Worm (Caenorhabditis elegans) whole organism, young adult: Measurements from ENCODE around the gene unc-44.

Source experiments
- K12H6.12 ChIP-seq: fragments of 200-800 bp; sonication (Bioruptor generic); optimal IDR thresholded peaks from 2 replicates; lab custom pipeline; 2018; ENCODE audit warnings: mild to moderate bottlenecking, missing genetic modification characterization, missing compliant biosample characterization
- ceh-27 ChIP-seq: fragments of 200-800 bp; sonication (Bioruptor generic); optimal IDR thresholded peaks from 2 replicates; lab custom pipeline; 2018; ENCODE audit warnings: mild to moderate bottlenecking, missing genetic modification characterization, moderate library complexity, missing compliant biosample characterization
- dpl-1 ChIP-seq: fragments of 150-350 bp; optimal IDR thresholded peaks from 2 replicates; lab custom pipeline; 2014; ENCODE audit warnings: missing biosample characterization, missing genetic modification reagents, missing genetic modification characterization
- gei-17 ChIP-seq: fragments of 200-800 bp; sonication (Bioruptor generic); optimal IDR thresholded peaks from 2 replicates; lab custom pipeline; 2018; ENCODE audit warnings: mild to moderate bottlenecking, missing genetic modification characterization, missing compliant biosample characterization
- snpc-3.4 ChIP-seq: sonication (generic microtip); optimal IDR thresholded peaks from 2 replicates; lab custom pipeline; 2017; ENCODE audit warnings: missing genetic modification characterization, mild to moderate bottlenecking, missing compliant biosample characterization, antibody characterized with exemption, moderate library complexity, missing genotype, missing genetic modification reagents

DNA sequence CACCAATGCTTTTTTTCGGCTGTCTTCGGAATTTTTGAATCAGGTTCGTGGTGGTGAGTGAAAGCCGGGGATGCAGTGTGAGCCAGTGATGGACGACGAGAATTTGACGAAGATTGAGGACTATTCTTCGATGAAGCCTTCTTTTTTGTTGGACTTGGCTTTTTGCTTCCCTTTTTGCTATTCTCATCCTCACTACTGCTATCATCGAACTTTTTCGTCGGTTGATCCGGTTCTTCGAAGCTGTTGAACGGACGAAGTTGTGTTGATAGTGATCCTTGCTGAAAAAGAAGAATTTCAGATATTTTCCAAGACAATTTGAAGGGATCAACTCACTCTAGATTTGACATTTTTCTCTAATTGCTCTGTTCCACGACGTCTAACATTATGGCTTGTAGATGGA lies 31.2 kb upstream of the unc-44 start:
- TF ChIP-seq K12H6.12 (tag; lab: Kevin White, UChicago) = no peak
- TF ChIP-seq snpc-3.4 (tag; lab: Kevin White, UChicago) = no peak
- TF ChIP-seq ceh-27 (GFP tag; lab: Kevin White, UChicago) = no peak
- TF ChIP-seq gei-17 (GFP tag; lab: Kevin White, UChicago) = no peak
- no peak for TF ChIP-seq dpl-1 (GFP tag; lab: Kevin White, UChicago)
